Worm (Caenorhabditis elegans): ENCODE data around the gene C27A2.8.

Gene C27A2.8

DNA sequence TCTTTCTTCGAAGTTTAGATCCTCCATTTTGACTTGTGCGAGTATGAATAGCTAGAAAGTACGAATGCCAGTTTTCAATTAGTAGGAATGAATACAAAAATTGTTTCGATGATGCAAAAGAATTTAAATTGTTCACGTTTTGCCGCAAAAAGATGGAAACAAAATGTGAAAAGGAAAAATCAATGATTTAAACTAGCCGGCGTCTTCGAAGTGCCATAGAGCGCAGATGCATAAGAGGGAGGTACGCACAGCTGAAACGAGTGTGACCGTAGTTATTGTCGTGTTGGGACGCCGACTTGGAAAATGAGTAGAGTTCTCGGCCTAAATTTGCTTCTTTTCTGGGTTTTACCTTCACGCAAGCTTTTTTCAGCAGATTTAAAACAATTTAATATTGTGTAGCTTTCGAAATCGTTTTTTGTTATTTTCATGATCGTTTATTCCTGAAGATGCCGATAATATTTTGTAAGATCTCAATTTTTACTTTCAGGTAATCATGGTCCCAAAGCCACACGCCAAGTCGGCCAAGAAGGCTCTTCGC lies 12.6 kb downstream of the C27A2.8 start, which contains the start of the genes ify-1 and rpl-22:
Gene ify-1, minus strand, starts transcription at position 51 of the 538 bp plus-strand sequence.
Gene rpl-22, plus strand, starts transcription at position 488 of the 538 bp plus-strand sequence.
- peak; percentile 65 for TF ChIP-seq cog-1 (tag; optimal IDR thresholded peaks at IDR 0.05)
- TF ChIP-seq flt-1 (GFP tag; IDR thresholded peaks at IDR 0.05): peak; percentile 77
- TF ChIP-seq T22C8.4 (GFP tag; IDR thresholded peaks at IDR 0.05): peak; percentile 72; the same call in 1 of the 2 replicates
- TF ChIP-seq ztf-23 (GFP tag; IDR thresholded peaks at IDR 0.05): peak; percentile 83
- no peak for TF ChIP-seq tab-1 (GFP tag; IDR thresholded peaks at IDR 0.05)

DNA sequence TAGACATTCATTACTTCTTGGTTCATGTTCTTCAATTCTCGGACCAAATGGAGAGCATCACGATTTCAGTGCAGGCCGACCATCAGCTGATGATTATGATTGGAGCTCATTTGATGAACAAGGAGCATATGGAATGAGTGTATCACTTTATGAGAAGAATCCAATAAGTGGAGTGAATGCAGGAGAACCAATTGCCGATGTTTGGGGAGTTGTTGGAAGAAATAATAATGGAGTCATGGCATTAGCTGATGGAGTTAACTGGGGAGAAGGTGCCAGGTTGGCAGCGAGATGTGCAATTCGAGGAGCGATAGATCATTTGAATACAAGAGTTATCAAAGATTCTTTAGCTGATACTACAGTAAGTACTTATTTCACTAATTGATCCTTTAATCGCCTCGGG lies 17.1 kb downstream of the C27A2.8 start:
- TF ChIP-seq med-1 (GFP tag; optimal IDR thresholded peaks at IDR 0.05; ENCODE audit: insufficient read depth) (no peak), tab-1 (GFP tag; IDR thresholded peaks at IDR 0.05) (no peak), ztf-29 (GFP tag; IDR thresholded peaks at IDR 0.05) (no peak), klf-2 (GFP tag; conservative IDR thresholded peaks at IDR 0.05) (no peak), ztf-23 (GFP tag; IDR thresholded peaks at IDR 0.05) (no peak), cog-1 (tag; optimal IDR thresholded peaks at IDR 0.05) (no peak), flt-1 (GFP tag; IDR thresholded peaks at IDR 0.05) (no peak), T22C8.4 (GFP tag; IDR thresholded peaks at IDR 0.05) (no peak), ref-1 (GFP tag; conservative IDR thresholded peaks at IDR 0.05) (no peak)

- no peak for TF ChIP-seq flt-1 (GFP tag; IDR thresholded peaks at IDR 0.05)
- TF ChIP-seq ref-1 (GFP tag; conservative IDR thresholded peaks at IDR 0.05): no peak
- no peak for TF ChIP-seq tab-1 (GFP tag; IDR thresholded peaks at IDR 0.05)
- TF ChIP-seq cog-1 (tag; optimal IDR thresholded peaks at IDR 0.05): no peak
- no peak for TF ChIP-seq klf-2 (GFP tag; conservative IDR thresholded peaks at IDR 0.05)
- TF ChIP-seq med-1 (GFP tag; optimal IDR thresholded peaks at IDR 0.05; ENCODE audit: insufficient read depth): no peak
- no peak for TF ChIP-seq ztf-23 (GFP tag; IDR thresholded peaks at IDR 0.05)
- TF ChIP-seq T22C8.4 (GFP tag; IDR thresholded peaks at IDR 0.05): no peak
- TF ChIP-seq ztf-29 (GFP tag; IDR thresholded peaks at IDR 0.05): no peak
Observed at ce11 chrII:5049865-5050342, 17.9 kb downstream of the C27A2.8 start, which contains the start of gene F33G12.6. Gene F33G12.6 (plus strand): TSS chrII:5049915.

DNA sequence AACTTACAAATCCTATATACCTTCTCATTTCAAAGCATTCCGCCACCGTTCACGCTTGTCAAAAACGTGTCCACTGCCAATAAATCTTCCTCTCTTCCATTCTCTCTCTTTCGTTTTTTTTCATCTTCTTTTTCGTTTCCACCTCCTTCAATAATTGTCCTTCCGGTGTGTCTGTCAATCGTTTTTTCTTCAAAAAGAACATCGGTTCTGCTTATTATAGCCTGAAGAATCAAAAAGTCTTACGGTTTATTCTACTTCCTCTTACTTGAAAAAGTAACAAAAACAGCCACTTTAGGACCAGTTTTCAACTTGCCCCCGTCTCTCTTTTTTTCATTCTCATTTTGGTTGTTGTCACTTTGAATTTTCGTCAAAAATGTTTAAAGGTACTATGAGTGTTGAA lies 18.6 kb downstream of the C27A2.8 start:
- no peak for TF ChIP-seq med-1 (GFP tag; optimal IDR thresholded peaks at IDR 0.05; ENCODE audit: insufficient read depth)
- no peak for TF ChIP-seq T22C8.4 (GFP tag; IDR thresholded peaks at IDR 0.05)
- TF ChIP-seq cog-1 (tag; optimal IDR thresholded peaks at IDR 0.05): no peak
- no peak for TF ChIP-seq ztf-29 (GFP tag; IDR thresholded peaks at IDR 0.05)
- no peak for TF ChIP-seq ref-1 (GFP tag; conservative IDR thresholded peaks at IDR 0.05)
- no peak for TF ChIP-seq klf-2 (GFP tag; conservative IDR thresholded peaks at IDR 0.05)
- TF ChIP-seq flt-1 (GFP tag; IDR thresholded peaks at IDR 0.05): no peak
- no peak for TF ChIP-seq tab-1 (GFP tag; IDR thresholded peaks at IDR 0.05)
- TF ChIP-seq ztf-23 (GFP tag; IDR thresholded peaks at IDR 0.05): no peak

DNA sequence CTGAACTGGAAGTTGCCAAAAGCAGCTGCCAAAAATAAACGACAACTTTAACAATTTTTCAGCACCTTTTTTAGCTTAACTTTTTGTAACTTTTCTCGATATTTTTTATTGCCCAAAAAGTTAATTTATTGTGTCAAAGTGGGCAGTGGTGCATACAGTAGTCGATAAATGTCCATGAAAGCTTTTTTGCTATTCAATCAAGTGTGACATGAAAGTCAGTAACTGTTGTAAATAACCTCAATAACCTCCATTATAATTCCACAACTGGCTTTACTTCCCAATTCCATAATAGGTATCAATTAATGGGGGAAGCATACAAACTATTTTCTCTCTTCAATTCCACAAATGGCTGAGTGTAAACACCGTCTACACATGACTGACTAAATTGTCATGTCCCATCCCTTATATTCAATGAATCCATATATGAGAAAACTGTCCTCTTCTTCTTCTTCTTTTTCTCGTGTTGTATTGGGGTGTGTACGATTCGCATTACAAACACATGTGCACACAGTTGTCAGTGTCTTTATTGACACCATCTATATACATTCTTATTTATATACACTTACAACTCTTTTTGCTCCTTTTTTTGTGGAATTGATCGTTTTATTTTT lies 19.6 kb downstream of the C27A2.8 start:
- TF ChIP-seq klf-2 (GFP tag; conservative IDR thresholded peaks at IDR 0.05) (no peak), T22C8.4 (GFP tag; IDR thresholded peaks at IDR 0.05) (no peak), tab-1 (GFP tag; IDR thresholded peaks at IDR 0.05) (no peak)

- TF ChIP-seq cog-1 (tag; optimal IDR thresholded peaks at IDR 0.05) (peak; percentile 7), ztf-23 (GFP tag; IDR thresholded peaks at IDR 0.05) (no peak)
Observed at ce11 chrII:5047279-5047678, 20.6 kb downstream of the C27A2.8 start.

DNA sequence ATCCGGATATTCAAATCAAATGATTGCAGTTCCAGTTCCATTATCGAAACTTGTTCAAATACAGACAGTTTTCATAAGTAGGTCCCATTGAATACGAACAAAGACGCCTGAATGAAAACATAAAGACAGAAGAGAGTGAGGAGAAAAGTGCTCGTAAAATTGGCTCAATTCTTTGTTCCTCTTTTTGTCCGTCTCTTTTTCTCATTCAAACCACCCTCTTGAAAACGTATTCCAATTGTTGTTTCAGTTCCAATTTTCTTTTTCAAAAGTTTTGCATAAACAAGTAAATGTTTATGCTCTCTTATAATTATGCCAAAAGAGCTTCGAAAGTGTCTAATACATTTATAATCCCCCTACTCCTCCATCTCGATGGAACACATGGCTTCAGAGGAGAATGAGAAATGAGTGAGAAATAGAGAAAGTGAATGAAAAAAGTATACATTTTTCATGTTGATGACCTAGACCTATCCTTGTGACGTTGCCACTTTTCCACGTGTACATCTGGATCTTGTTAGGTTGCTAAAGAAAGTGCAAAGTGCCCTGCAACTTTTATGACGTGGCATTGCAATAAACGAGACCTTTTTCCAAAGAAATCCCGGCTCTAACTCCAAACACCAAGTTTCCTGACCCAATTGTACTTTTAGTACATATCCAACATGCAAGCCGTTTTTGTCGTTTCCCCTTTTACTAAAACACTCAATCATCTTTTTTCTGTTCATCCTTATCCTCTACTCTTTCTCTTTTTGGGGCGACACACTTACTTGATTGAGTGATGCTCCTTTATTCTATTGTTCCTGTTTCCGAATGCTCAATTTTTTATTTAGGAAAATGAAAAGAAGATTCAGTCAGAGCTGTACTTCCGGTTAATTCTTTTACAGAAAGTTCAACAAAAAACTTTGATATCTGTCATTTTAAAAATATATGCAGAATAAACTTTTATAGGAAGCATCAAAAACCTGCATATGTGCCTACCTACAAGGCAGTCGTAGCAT lies 21.3 kb downstream of the C27A2.8 start:
- TF ChIP-seq tab-1 (GFP tag; IDR thresholded peaks at IDR 0.05): no peak

DNA sequence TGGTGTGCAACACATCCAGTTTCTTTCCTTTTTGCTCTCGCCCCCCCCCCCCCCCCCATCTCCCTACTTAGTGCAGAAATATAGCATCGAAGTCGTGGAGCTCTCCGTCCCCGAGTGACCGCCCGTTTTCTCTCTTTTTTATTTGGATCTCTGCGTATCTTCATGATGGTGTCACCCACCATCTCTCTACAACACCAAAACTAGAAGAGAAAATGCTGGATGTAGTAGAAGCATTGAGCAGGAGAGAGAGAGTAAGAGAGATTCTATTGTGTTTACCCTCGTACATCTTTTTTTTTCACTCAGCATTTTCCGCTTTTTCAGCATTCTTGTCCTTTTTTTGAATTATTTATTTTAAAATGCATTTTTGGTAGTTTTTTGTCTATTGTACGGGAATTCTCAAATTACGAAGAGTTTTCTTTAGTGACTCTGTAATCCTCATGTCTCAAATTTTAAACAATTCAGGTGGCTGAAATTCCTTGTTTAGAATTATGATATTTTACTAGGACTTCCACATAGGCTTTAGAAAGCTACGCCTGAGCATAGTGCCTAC lies 25.4 kb downstream of the C27A2.8 start:
- TF ChIP-seq ztf-23 (GFP tag; IDR thresholded peaks at IDR 0.05): no peak
- TF ChIP-seq ref-1 (GFP tag; conservative IDR thresholded peaks at IDR 0.05): no peak
- no peak for TF ChIP-seq klf-2 (GFP tag; conservative IDR thresholded peaks at IDR 0.05)
- no peak for TF ChIP-seq med-1 (GFP tag; optimal IDR thresholded peaks at IDR 0.05; ENCODE audit: insufficient read depth)

ce11 chrII:5040631-5041156 lies 27.1 kb downstream of the C27A2.8 start, which contains the start of gene F33G12.7:
Gene F33G12.7 (minus strand): TSS chrII:5040681.
- TF ChIP-seq tab-1 (GFP tag; IDR thresholded peaks at IDR 0.05) (no peak), flt-1 (GFP tag; IDR thresholded peaks at IDR 0.05) (no peak), med-1 (GFP tag; optimal IDR thresholded peaks at IDR 0.05; ENCODE audit: insufficient read depth) (no peak), ztf-29 (GFP tag; IDR thresholded peaks at IDR 0.05) (no peak), ztf-23 (GFP tag; IDR thresholded peaks at IDR 0.05) (no peak), ref-1 (GFP tag; conservative IDR thresholded peaks at IDR 0.05) (no peak), klf-2 (GFP tag; conservative IDR thresholded peaks at IDR 0.05) (no peak), cog-1 (tag; optimal IDR thresholded peaks at IDR 0.05) (no peak), T22C8.4 (GFP tag; IDR thresholded peaks at IDR 0.05) (no peak)
